Worm (Caenorhabditis elegans) whole organism, L3 larva: Measurements from ENCODE around the gene oig-8.

Source experiments
- ZK546.5 ChIP-seq: sonication (generic microtip); optimal IDR thresholded peaks from 2 replicates; lab custom pipeline; 2017; ENCODE audit warnings: missing biosample characterization, missing genetic modification characterization
- aly-2 ChIP-seq: fragments of 150-350 bp; optimal IDR thresholded peaks from 2 replicates; lab custom pipeline; 2014; ENCODE audit warnings: missing biosample characterization, missing genetic modification characterization
- ama-1 ChIP-seq: fragments of 150-350 bp; optimal IDR thresholded peaks from 2 replicates; lab custom pipeline; 2018
- ceh-28 ChIP-seq: fragments of 150-350 bp; optimal IDR thresholded peaks from 2 replicates; lab custom pipeline; 2014; ENCODE audit warnings: missing biosample characterization, missing genetic modification reagents, missing genetic modification characterization
- ceh-82 ChIP-seq: fragments of 150-350 bp; optimal IDR thresholded peaks from 2 replicates; lab custom pipeline; 2014; ENCODE audit warnings: missing biosample characterization, missing genetic modification characterization
- daf-12 ChIP-seq: fragments of 150-350 bp; optimal IDR thresholded peaks from 2 replicates; lab custom pipeline; 2014; ENCODE audit warnings: missing biosample characterization, missing genetic modification reagents, missing genetic modification characterization
- egl-27 ChIP-seq: sonication (generic microtip); optimal IDR thresholded peaks from 4 replicates; lab custom pipeline; 2017; ENCODE audit warnings: missing biosample characterization, missing genetic modification reagents, missing genetic modification characterization
- egl-5 ChIP-seq: fragments of 150-350 bp; optimal IDR thresholded peaks from 2 replicates; lab custom pipeline; 2017; ENCODE audit warnings: missing biosample characterization, missing genetic modification reagents, missing genetic modification characterization, inconsistent platforms
- elt-2 ChIP-seq: sonication (generic microtip); optimal IDR thresholded peaks from 2 replicates; lab custom pipeline; 2016; ENCODE audit warnings: missing genetic modification reagents, mild to moderate bottlenecking, missing genetic modification characterization, missing compliant biosample characterization
- elt-3 ChIP-seq, 3 experiments: fragments of 150-350 bp in 1 of 3; sonication (generic microtip) in 2 of 3; optimal IDR thresholded peaks; 2 replicates in 2 of 3; 4 replicates in 1 of 3; lab custom pipeline; 2014 to 2017; ENCODE audit warnings: missing biosample characterization in 3 of 3, missing genetic modification characterization in 3 of 3
- eor-1 ChIP-seq, 2 experiments: fragments of 150-350 bp; optimal IDR thresholded peaks; 2 replicates each; lab custom pipeline; 2014 to 2018; ENCODE audit warnings: missing biosample characterization in 2 of 2, missing genetic modification characterization in 2 of 2
- fos-1 ChIP-seq: fragments of 150-350 bp; optimal IDR thresholded peaks from 2 replicates; lab custom pipeline; 2014; ENCODE audit warnings: missing biosample characterization, missing genetic modification characterization
- hmg-11 ChIP-seq: sonication (generic microtip); optimal IDR thresholded peaks from 2 replicates; lab custom pipeline; 2016; ENCODE audit warnings: missing genetic modification characterization, missing compliant biosample characterization
- jun-1 ChIP-seq: fragments of 150-350 bp; optimal IDR thresholded peaks from 2 replicates; lab custom pipeline; 2014; ENCODE audit warnings: missing biosample characterization, missing genetic modification reagents, missing genetic modification characterization
- lin-15B ChIP-seq: fragments of 150-350 bp; optimal IDR thresholded peaks from 2 replicates; lab custom pipeline; 2014; ENCODE audit warnings: missing biosample characterization, missing genetic modification characterization
- lin-39 ChIP-seq: fragments of 150-350 bp; optimal IDR thresholded peaks from 2 replicates; lab custom pipeline; 2018; ENCODE audit warnings: missing biosample characterization, missing genetic modification reagents, missing genetic modification characterization
- lsy-12 ChIP-seq: sonication (generic microtip); optimal IDR thresholded peaks from 2 replicates; lab custom pipeline; 2016; ENCODE audit warnings: mild to moderate bottlenecking, missing genetic modification characterization, missing compliant biosample characterization
- nfya-1 ChIP-seq: sonication (generic microtip); optimal IDR thresholded peaks from 2 replicates; lab custom pipeline; 2017; ENCODE audit warnings: missing genetic modification characterization, mild to moderate bottlenecking, missing compliant biosample characterization, antibody characterized with exemption, moderate library complexity; ENCODE audit not compliant: insufficient read depth
- nhr-11 ChIP-seq: fragments of 150-350 bp; optimal IDR thresholded peaks from 2 replicates; lab custom pipeline; 2014; ENCODE audit warnings: missing biosample characterization, missing genetic modification characterization
- nhr-12 ChIP-seq: fragments of 150-350 bp; optimal IDR thresholded peaks from 2 replicates; lab custom pipeline; 2014; ENCODE audit warnings: missing biosample characterization, missing genetic modification characterization
- nhr-23 ChIP-seq: fragments of 150-350 bp; optimal IDR thresholded peaks from 2 replicates; lab custom pipeline; 2014; ENCODE audit warnings: missing biosample characterization, missing genetic modification reagents, missing genetic modification characterization
- nhr-237 ChIP-seq: fragments of 150-350 bp; optimal IDR thresholded peaks from 2 replicates; lab custom pipeline; 2014; ENCODE audit warnings: missing biosample characterization, missing genetic modification characterization
- nhr-25 ChIP-seq: sonication (generic microtip); optimal IDR thresholded peaks from 2 replicates; lab custom pipeline; 2017; ENCODE audit warnings: missing biosample characterization, missing genetic modification characterization
- nhr-28 ChIP-seq: fragments of 150-350 bp; optimal IDR thresholded peaks from 2 replicates; lab custom pipeline; 2014; ENCODE audit warnings: missing biosample characterization, missing genetic modification characterization
- nhr-43 ChIP-seq: sonication (generic microtip); optimal IDR thresholded peaks from 2 replicates; lab custom pipeline; 2016; ENCODE audit warnings: mild to moderate bottlenecking, missing genetic modification characterization, missing compliant biosample characterization; ENCODE audit not compliant: poor library complexity, severe bottlenecking
- nhr-67 ChIP-seq: fragments of 150-350 bp; optimal IDR thresholded peaks from 2 replicates; lab custom pipeline; 2014; ENCODE audit warnings: missing biosample characterization, missing genetic modification characterization
- nhr-76 ChIP-seq: fragments of 150-350 bp; sonication (generic microtip); optimal IDR thresholded peaks from 5 replicates; lab custom pipeline; 2014; ENCODE audit warnings: missing biosample characterization, missing genetic modification characterization
- pha-4 ChIP-seq: fragments of 150-350 bp; optimal IDR thresholded peaks from 2 replicates; lab custom pipeline; 2014; ENCODE audit warnings: missing biosample characterization, missing genetic modification reagents, missing genetic modification characterization
- pqm-1 ChIP-seq: fragments of 150-350 bp; optimal IDR thresholded peaks from 2 replicates; lab custom pipeline; 2017; ENCODE audit warnings: missing biosample characterization, missing genetic modification characterization, inconsistent platforms
- skn-1 ChIP-seq: fragments of 150-350 bp; optimal IDR thresholded peaks from 2 replicates; lab custom pipeline; 2014; ENCODE audit warnings: missing biosample characterization, missing genetic modification characterization
- snpc-4 ChIP-seq: fragments of 150-350 bp; optimal IDR thresholded peaks from 2 replicates; lab custom pipeline; 2014; ENCODE audit warnings: missing biosample characterization, missing genetic modification characterization
- tbx-2 ChIP-seq: sonication (generic microtip); optimal IDR thresholded peaks from 2 replicates; lab custom pipeline; 2016; ENCODE audit warnings: mild to moderate bottlenecking, missing genetic modification characterization, missing compliant biosample characterization
- unc-39 ChIP-seq: sonication (generic microtip); optimal IDR thresholded peaks from 4 replicates; lab custom pipeline; 2017; ENCODE audit warnings: missing biosample characterization, missing genetic modification characterization
- unc-62 ChIP-seq: fragments of 150-350 bp; sonication (generic microtip); optimal IDR thresholded peaks from 4 replicates; lab custom pipeline; 2014; ENCODE audit warnings: missing biosample characterization, missing genetic modification reagents, missing genetic modification characterization
- zag-1 ChIP-seq: fragments of 150-350 bp; optimal IDR thresholded peaks from 2 replicates; lab custom pipeline; 2014; ENCODE audit warnings: missing biosample characterization, missing genetic modification characterization
- ztf-11 ChIP-seq: fragments of 150-350 bp; optimal IDR thresholded peaks from 2 replicates; lab custom pipeline; 2014; ENCODE audit warnings: missing biosample characterization, missing genetic modification characterization
- ztf-4 ChIP-seq: fragments of 150-350 bp; optimal IDR thresholded peaks from 2 replicates; lab custom pipeline; 2014; ENCODE audit warnings: missing biosample characterization, missing genetic modification characterization

oig-8 gene

ce11 chrII:6609315-6609842 is 39.5 kb downstream of the oig-8 start, which contains the start of gene epg-5:
epg-5 (minus strand) TSS chrII:6609365.
- TF ChIP-seq ztf-4 (no peak), nfya-1 (tag; lab: Kevin White, UChicago) (peak; percentile 48), nhr-12 (tag; lab: Kevin White, UChicago) (no peak), egl-5 (peak; percentile 41), hmg-11 (tag; lab: Kevin White, UChicago) (peak; percentile 20), jun-1 (tag; lab: Kevin White, UChicago) (no peak), fos-1 (no peak), elt-2 (tag; lab: Kevin White, UChicago) (peak; percentile 62), lin-15B (tag; lab: Kevin White, UChicago) (no peak), elt-3 (tag; optimal IDR thresholded peaks at IDR 0.05; lab: Kevin White, UChicago) (no peak), lin-39 (tag; lab: Kevin White, UChicago) (no peak), tbx-2 (tag; lab: Kevin White, UChicago) (no peak), pqm-1 (peak; percentile 47), ZK546.5 (tag; lab: Kevin White, UChicago) (no peak), unc-39 (tag; lab: Kevin White, UChicago) (no peak), pha-4 (tag; lab: Kevin White, UChicago) (peak; percentile 68), ceh-28 (tag; lab: Kevin White, UChicago) (no peak), nhr-67 (no peak), nhr-25 (no peak), lsy-12 (tag; lab: Kevin White, UChicago) (no peak), nhr-43 (tag; lab: Kevin White, UChicago) (no peak), zag-1 (tag; lab: Kevin White, UChicago) (no peak)

- TF ChIP-seq hmg-11 (tag; lab: Kevin White, UChicago) (no peak), pha-4 (tag; lab: Kevin White, UChicago) (no peak), lin-15B (tag; lab: Kevin White, UChicago) (no peak), aly-2 (tag; lab: Kevin White, UChicago) (no peak), pqm-1 (no peak), unc-62 (GFP tag; lab: Kevin White, UChicago) (no peak), nhr-23 (tag; lab: Kevin White, UChicago) (no peak), nfya-1 (tag; lab: Kevin White, UChicago) (no peak), ama-1 (no peak), egl-27 (tag; lab: Kevin White, UChicago) (no peak), snpc-4 (no peak), ceh-82 (tag; lab: Kevin White, UChicago) (no peak), nhr-237 (tag; lab: Kevin White, UChicago) (no peak), nhr-25 (no peak), skn-1 (tag; lab: Kevin White, UChicago) (no peak), elt-2 (tag; lab: Kevin White, UChicago) (no peak), ztf-11 (tag; lab: Kevin White, UChicago) (no peak)
Measured at ce11 chrII:6608626-6609025, 40.3 kb downstream of the oig-8 start.

- TF ChIP-seq elt-3 (tag; optimal IDR thresholded peaks at IDR 0.05; lab: Kevin White, UChicago) (no peak), eor-1 (tag; optimal IDR thresholded peaks at IDR 0.05; lab: Kevin White, UChicago) (no peak), jun-1 (tag; lab: Kevin White, UChicago) (no peak), lin-39 (tag; lab: Kevin White, UChicago) (peak; percentile 24), fos-1 (no peak), egl-27 (tag; lab: Kevin White, UChicago) (no peak), nhr-76 (tag; lab: Kevin White, UChicago) (no peak), nhr-23 (tag; lab: Kevin White, UChicago) (peak; percentile 9), nfya-1 (tag; lab: Kevin White, UChicago) (peak; percentile 54), daf-12 (tag; lab: Kevin White, UChicago) (no peak), nhr-237 (tag; lab: Kevin White, UChicago) (no peak), hmg-11 (tag; lab: Kevin White, UChicago) (peak; percentile 80), nhr-28 (tag; lab: Kevin White, UChicago) (no peak), nhr-25 (peak; percentile 3), skn-1 (tag; lab: Kevin White, UChicago) (no peak), ztf-11 (tag; lab: Kevin White, UChicago) (no peak), lsy-12 (tag; lab: Kevin White, UChicago) (peak; percentile 33), pha-4 (tag; lab: Kevin White, UChicago) (no peak), egl-5 (no peak), unc-39 (tag; lab: Kevin White, UChicago) (no peak), nhr-11 (tag; lab: Kevin White, UChicago) (no peak), elt-2 (tag; lab: Kevin White, UChicago) (peak; percentile 19), aly-2 (tag; lab: Kevin White, UChicago) (no peak)
Measured at ce11 chrII:6600973-6601372, 48.0 kb downstream of the oig-8 start, which contains the start of gene vps-33.2. vps-33.2 (plus strand) TSS chrII:6601216.
